Fruit fly (Drosophila melanogaster) whole organism, prepupa: ENCODE data around the gene CG5986.

ENCODE experiments used
- Blimp-1 ChIP-seq: fragments of 200-800 bp; sonication (Bioruptor generic); optimal IDR thresholded peaks from 3 replicates; lab custom pipeline; 2017; ENCODE audit warnings: missing biosample characterization, missing genetic modification characterization, mild to moderate bottlenecking, moderate library complexity, missing genetic modification reagents
- CG10631 ChIP-seq: fragments of 200-800 bp; sonication (Bioruptor generic); optimal IDR thresholded peaks from 2 replicates; lab custom pipeline; 2016; ENCODE audit warnings: missing biosample characterization, missing genetic modification characterization
- CG10669 ChIP-seq: fragments of 200-800 bp; sonication (Bioruptor generic); optimal IDR thresholded peaks from 3 replicates; lab custom pipeline; 2018; ENCODE audit warnings: missing biosample characterization, mild to moderate bottlenecking, missing genetic modification characterization, moderate library complexity
- CG11294 ChIP-seq: fragments of 200-800 bp; sonication (Bioruptor generic); IDR thresholded peaks from 2 replicates; pipeline ENCODE4 v1.3.6; 2022; ENCODE audit warnings: missing biosample characterization, missing genetic modification characterization
- CG11762 ChIP-seq: fragments of 200-800 bp; sonication (Bioruptor generic); optimal IDR thresholded peaks from 3 replicates; lab custom pipeline; 2016; ENCODE audit warnings: missing biosample characterization, missing genetic modification characterization; ENCODE audit not compliant: insufficient read depth
- CG15336 ChIP-seq: fragments of 200-800 bp; sonication (Bioruptor generic); IDR thresholded peaks from 2 replicates; pipeline ENCODE4 v1.3.6; 2022; ENCODE audit warnings: missing biosample characterization, missing genetic modification characterization
- CG1621 ChIP-seq: fragments of 200-800 bp; sonication (Bioruptor generic); optimal IDR thresholded peaks from 3 replicates; lab custom pipeline; 2018; ENCODE audit warnings: missing biosample characterization, mild to moderate bottlenecking, missing genetic modification characterization
- CG3032 ChIP-seq: fragments of 200-800 bp; optimal IDR thresholded peaks from 2 replicates; lab custom pipeline; 2019; ENCODE audit warnings: missing biosample characterization, mild to moderate bottlenecking, missing genetic modification characterization, moderate library complexity
- CG31627 ChIP-seq: fragments of 200-800 bp; sonication (Bioruptor generic); optimal IDR thresholded peaks from 3 replicates; lab custom pipeline; 2016; ENCODE audit warnings: missing biosample characterization, missing genetic modification characterization
- CG32006 ChIP-seq: fragments of 200-800 bp; sonication (Bioruptor generic); optimal IDR thresholded peaks from 3 replicates; lab custom pipeline; 2017; ENCODE audit warnings: missing biosample characterization, mild to moderate bottlenecking, missing genetic modification characterization
- CG34406 ChIP-seq: fragments of 200-800 bp; sonication (Bioruptor generic); optimal IDR thresholded peaks from 3 replicates; lab custom pipeline; 2016; ENCODE audit warnings: missing biosample characterization, missing genetic modification characterization
- CG3919 ChIP-seq: fragments of 200-800 bp; sonication (Bioruptor generic); optimal IDR thresholded peaks from 3 replicates; lab custom pipeline; 2016; ENCODE audit warnings: missing biosample characterization, missing genetic modification characterization
- CG6276 ChIP-seq: fragments of 200-800 bp; sonication (Bioruptor generic); optimal IDR thresholded peaks from 2 replicates; lab custom pipeline; 2017; ENCODE audit warnings: missing biosample characterization, mild to moderate bottlenecking, missing genetic modification characterization
- CG6854 ChIP-seq: fragments of 200-800 bp; sonication (Bioruptor generic); optimal IDR thresholded peaks from 2 replicates; lab custom pipeline; 2017; ENCODE audit warnings: missing biosample characterization, mild to moderate bottlenecking, missing genetic modification characterization
- CG8119 ChIP-seq: fragments of 200-800 bp; sonication (Bioruptor generic); IDR thresholded peaks from 3 replicates; pipeline ENCODE4 v1.3.6; 2022; ENCODE audit warnings: missing biosample characterization, missing genetic modification characterization
- CG8319 ChIP-seq: fragments of 200-800 bp; sonication (Bioruptor generic); optimal IDR thresholded peaks from 3 replicates; lab custom pipeline; 2016; ENCODE audit warnings: missing biosample characterization, missing genetic modification characterization
- CG8632 ChIP-seq: fragments of 200-800 bp; sonication (Bioruptor generic); optimal IDR thresholded peaks from 3 replicates; lab custom pipeline; 2016; ENCODE audit warnings: missing biosample characterization, missing genetic modification characterization
- Eip75B ChIP-seq: fragments of 200-800 bp; sonication (Bioruptor generic); optimal IDR thresholded peaks from 3 replicates; lab custom pipeline; 2016; ENCODE audit warnings: missing biosample characterization, missing genetic modification characterization
- Eip78C ChIP-seq: fragments of 200-800 bp; sonication (Bioruptor generic); peaks from one replicate; lab custom pipeline; 2016; ENCODE audit warnings: missing biosample characterization, missing genetic modification characterization
- Eip93F ChIP-seq: fragments of 200-800 bp; sonication (Bioruptor generic); optimal IDR thresholded peaks from 2 replicates; lab custom pipeline; 2016; ENCODE audit warnings: missing biosample characterization, mild to moderate bottlenecking, missing genetic modification characterization
- Ets96B ChIP-seq: fragments of 200-800 bp; optimal IDR thresholded peaks from 2 replicates; lab custom pipeline; 2019; ENCODE audit warnings: missing biosample characterization, mild to moderate bottlenecking, missing genetic modification characterization, moderate library complexity
- Gug ChIP-seq: fragments of 200-800 bp; sonication (Bioruptor generic); IDR thresholded peaks from 2 replicates; pipeline ENCODE4 v1.3.6; 2022; ENCODE audit warnings: missing biosample characterization, missing genetic modification characterization
- Hr39 ChIP-seq: fragments of 200-800 bp; sonication (Bioruptor generic); optimal IDR thresholded peaks from 2 replicates; lab custom pipeline; 2016; ENCODE audit warnings: missing biosample characterization, missing genetic modification characterization
- Hr4 ChIP-seq: fragments of 200-800 bp; sonication (Bioruptor generic); optimal IDR thresholded peaks from 3 replicates; lab custom pipeline; 2016; ENCODE audit warnings: missing biosample characterization, missing genetic modification characterization
- Lpt ChIP-seq: fragments of 200-800 bp; sonication (Bioruptor generic); optimal IDR thresholded peaks from 3 replicates; lab custom pipeline; 2016; ENCODE audit warnings: missing biosample characterization, missing genetic modification characterization
- Met ChIP-seq: fragments of 200-800 bp; sonication (Bioruptor generic); optimal IDR thresholded peaks from 3 replicates; lab custom pipeline; 2016; ENCODE audit warnings: missing biosample characterization, missing genetic modification characterization
- OdsH ChIP-seq: fragments of 200-800 bp; sonication (Bioruptor generic); optimal IDR thresholded peaks from 3 replicates; lab custom pipeline; 2016; ENCODE audit warnings: missing biosample characterization, missing genetic modification characterization
- Smox ChIP-seq: fragments of 200-800 bp; sonication (Bioruptor generic); optimal IDR thresholded peaks from 3 replicates; lab custom pipeline; 2016; ENCODE audit warnings: missing biosample characterization, missing genetic modification characterization
- Sox15 ChIP-seq: fragments of 200-800 bp; sonication (Bioruptor generic); optimal IDR thresholded peaks from 3 replicates; lab custom pipeline; 2016; ENCODE audit warnings: missing biosample characterization, missing genetic modification characterization
- achi ChIP-seq: fragments of 200-800 bp; sonication (Bioruptor generic); optimal IDR thresholded peaks from 3 replicates; lab custom pipeline; 2016; ENCODE audit warnings: missing biosample characterization, missing genetic modification characterization
- acj6 ChIP-seq: fragments of 200-800 bp; sonication (Bioruptor generic); optimal IDR thresholded peaks from 3 replicates; lab custom pipeline; 2016; ENCODE audit warnings: missing biosample characterization, missing genetic modification characterization
- dac ChIP-seq: fragments of 200-800 bp; sonication (Bioruptor generic); optimal IDR thresholded peaks from 2 replicates; lab custom pipeline; 2017; ENCODE audit warnings: missing biosample characterization, mild to moderate bottlenecking, missing genetic modification characterization
- eg ChIP-seq: fragments of 200-800 bp; sonication (Bioruptor generic); IDR thresholded peaks from 3 replicates; pipeline ENCODE4 v1.3.6; 2022; ENCODE audit warnings: missing biosample characterization, missing genetic modification characterization
- fd59A ChIP-seq: fragments of 200-800 bp; sonication (Bioruptor generic); optimal IDR thresholded peaks from 2 replicates; lab custom pipeline; 2017; ENCODE audit warnings: missing biosample characterization, mild to moderate bottlenecking, missing genetic modification characterization, missing genetic modification reagents
- fd85E ChIP-seq: fragments of 200-800 bp; sonication (Bioruptor generic); optimal IDR thresholded peaks from 3 replicates; lab custom pipeline; 2016; ENCODE audit warnings: missing biosample characterization, missing genetic modification characterization
- lz ChIP-seq: fragments of 200-800 bp; sonication (Bioruptor generic); optimal IDR thresholded peaks from 3 replicates; lab custom pipeline; 2016; ENCODE audit warnings: missing biosample characterization, missing genetic modification characterization
- net ChIP-seq: fragments of 200-800 bp; sonication (Bioruptor generic); optimal IDR thresholded peaks from 3 replicates; lab custom pipeline; 2016; ENCODE audit warnings: missing biosample characterization, missing genetic modification characterization
- pdm3 ChIP-seq: fragments of 200-800 bp; sonication (Bioruptor generic); optimal IDR thresholded peaks from 3 replicates; lab custom pipeline; 2016; ENCODE audit warnings: missing biosample characterization, missing genetic modification characterization
- salr ChIP-seq, 2 experiments: fragments of 200-800 bp; sonication (Bioruptor generic); optimal IDR thresholded peaks; 3 replicates each; lab custom pipeline; 2016 to 2018; ENCODE audit warnings: missing biosample characterization in 2 of 2, missing genetic modification characterization in 2 of 2, mild to moderate bottlenecking in 1 of 2
- spab ChIP-seq: fragments of 200-800 bp; sonication (Bioruptor generic); optimal IDR thresholded peaks from 2 replicates; lab custom pipeline; 2017; ENCODE audit warnings: missing biosample characterization, mild to moderate bottlenecking, missing genetic modification characterization, missing genetic modification reagents
- svp ChIP-seq: fragments of 200-800 bp; sonication (Bioruptor generic); peaks from one replicate; lab custom pipeline; 2016; ENCODE audit warnings: missing biosample characterization, missing genetic modification characterization
- vri ChIP-seq: fragments of 200-800 bp; sonication (Bioruptor generic); optimal IDR thresholded peaks from 3 replicates; lab custom pipeline; 2016; ENCODE audit warnings: missing biosample characterization, mild to moderate bottlenecking, missing genetic modification characterization

The CG5986 gene

DNA sequence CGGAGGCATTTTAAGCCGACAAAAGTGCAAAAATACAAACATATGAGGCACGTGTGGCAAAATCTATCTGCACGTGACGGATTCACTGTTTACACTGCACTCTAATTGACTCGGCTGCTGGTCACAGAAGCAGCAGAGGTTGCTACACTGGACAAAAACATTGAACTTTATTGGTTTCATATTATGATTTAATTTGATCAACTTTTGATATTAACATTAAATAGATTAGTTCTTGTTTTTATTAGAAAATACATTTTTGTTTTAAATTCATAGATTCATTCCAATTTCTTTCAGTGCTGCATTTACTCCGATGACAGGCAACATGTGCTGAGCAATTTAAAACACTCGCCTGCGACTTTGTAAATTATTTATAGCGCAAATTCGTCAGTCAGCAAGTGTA, 31.5 kb downstream of the CG5986 start:
- TF ChIP-seq CG3032 (tag; lab: Kevin White, UChicago) (peak; percentile 34), CG6276 (GFP tag; lab: Kevin White, UChicago) (peak; percentile 17), OdsH (peak; percentile 10), Hr4 (GFP tag; lab: Kevin White, UChicago) (peak; percentile 46), Ets96B (tag; lab: Kevin White, UChicago) (peak; percentile 33), eg (GFP tag; lab: Robert Waterston, UW) (peak; percentile 49; the same call in 2 of the 3 replicates), Gug (GFP tag; lab: Robert Waterston, UW) (0 out of 2 replicates have a peak, but pooled peaks have one; percentile 19), Lpt (no peak), CG8119 (peak; percentile 49; the same call in 1 of the 3 replicates), CG8632 (peak; percentile 9), pdm3 (peak; percentile 8), CG34406 (no peak), Met (GFP tag; lab: Kevin White, UChicago) (no peak), dac (no peak), spab (no peak), net (peak; percentile 18), fd85E (no peak), CG3919 (GFP tag; lab: Kevin White, UChicago) (peak; percentile 10), CG32006 (GFP tag; lab: Kevin White, UChicago) (peak; percentile 42), Eip75B (GFP tag; lab: Kevin White, UChicago) (peak; percentile 4), Eip78C (GFP tag; lab: Kevin White, UChicago) (peak; percentile 29), CG10631 (GFP tag; lab: Kevin White, UChicago) (peak; percentile 16), Smox (no peak), CG11762 (GFP tag; lab: Kevin White, UChicago) (no peak), CG15336 (GFP tag; lab: Robert Waterston, UW) (0 out of 2 replicates have a peak, but pooled peaks have one; percentile 13), achi (GFP tag; lab: Kevin White, UChicago) (peak; percentile 30), acj6 (GFP tag; lab: Kevin White, UChicago) (peak; percentile 8), salr (GFP tag; optimal IDR thresholded peaks at IDR 0.05; lab: Kevin White, UChicago) (no peak)

DNA sequence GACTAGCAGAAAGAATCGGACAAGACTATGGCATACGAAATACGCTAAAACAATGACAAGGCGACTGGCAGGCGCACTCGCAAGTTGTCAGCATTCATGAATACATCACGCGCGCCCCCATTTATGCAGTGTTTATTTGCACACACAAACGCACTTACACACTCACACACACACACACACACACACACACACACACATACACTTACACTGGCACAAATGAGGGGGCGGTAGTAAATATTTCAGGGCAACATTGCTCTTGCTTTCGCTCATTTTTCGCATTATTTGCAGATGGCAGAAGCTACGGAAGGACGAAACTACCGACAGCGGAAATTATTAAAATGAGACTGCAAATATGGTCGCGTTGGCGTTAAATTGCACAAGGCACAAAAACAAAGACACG, 32.0 kb downstream of the CG5986 start:
- TF ChIP-seq lz (GFP tag; lab: Kevin White, UChicago), result no peak
- no peak for TF ChIP-seq CG34406
- TF ChIP-seq CG31627 (GFP tag; lab: Kevin White, UChicago), result no peak
- no peak for TF ChIP-seq CG8319
- TF ChIP-seq CG1621 (tag; lab: Kevin White, UChicago), result no peak
- TF ChIP-seq CG10669, result no peak
- no peak for TF ChIP-seq Eip75B (GFP tag; lab: Kevin White, UChicago)
- TF ChIP-seq salr (GFP tag; optimal IDR thresholded peaks at IDR 0.05; lab: Kevin White, UChicago), result no peak
- TF ChIP-seq svp (GFP tag; lab: Kevin White, UChicago), result no peak
- TF ChIP-seq CG8632, result no peak
- no peak for TF ChIP-seq Gug (GFP tag; lab: Robert Waterston, UW)

DNA sequence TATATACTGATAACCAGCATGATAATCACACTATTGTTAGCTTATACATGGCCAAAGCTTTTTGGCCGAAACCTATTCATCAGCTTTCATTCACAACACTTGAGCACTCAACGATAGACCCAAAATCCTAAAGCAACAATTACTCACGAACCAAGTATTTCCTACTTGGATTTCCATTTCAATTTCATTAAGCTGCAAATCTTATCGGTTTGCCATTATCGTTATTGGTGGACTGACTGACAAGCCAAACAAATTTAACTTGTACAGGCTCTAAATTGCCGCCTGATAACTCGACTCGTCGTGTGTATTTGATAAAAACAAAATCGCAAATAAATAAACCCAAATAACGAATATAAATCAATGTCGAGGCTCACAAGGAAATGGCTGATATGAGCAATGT, 37.4 kb downstream of the CG5986 start:
- TF ChIP-seq lz (GFP tag; lab: Kevin White, UChicago), result no peak
- TF ChIP-seq svp (GFP tag; lab: Kevin White, UChicago), result no peak
- TF ChIP-seq CG34406, result no peak
- TF ChIP-seq CG11294 (GFP tag; lab: Robert Waterston, UW), result no peak
- TF ChIP-seq Blimp-1 (GFP tag; lab: Kevin White, UChicago), result no peak
- TF ChIP-seq Eip93F (GFP tag; lab: Kevin White, UChicago), result peak; percentile 40
- no peak for TF ChIP-seq CG8119
- no peak for TF ChIP-seq fd59A (GFP tag; lab: Kevin White, UChicago)
- TF ChIP-seq eg (GFP tag; lab: Robert Waterston, UW), result no peak
- no peak for TF ChIP-seq Sox15 (GFP tag; lab: Kevin White, UChicago)
- TF ChIP-seq CG10631 (GFP tag; lab: Kevin White, UChicago), result no peak
- no peak for TF ChIP-seq Gug (GFP tag; lab: Robert Waterston, UW)
- TF ChIP-seq Lpt, result no peak
- TF ChIP-seq Hr39 (GFP tag; lab: Kevin White, UChicago), result no peak
- peak; percentile 13 for TF ChIP-seq vri (GFP tag; lab: Kevin White, UChicago)
- no peak for TF ChIP-seq CG6854 (GFP tag; lab: Kevin White, UChicago)
- TF ChIP-seq Met (GFP tag; lab: Kevin White, UChicago), result no peak
- no peak for TF ChIP-seq CG31627 (GFP tag; lab: Kevin White, UChicago)
- TF ChIP-seq, all 60 proteins: peak for 2
